Worm (Caenorhabditis elegans) whole organism, early embryonic: Measurements from ENCODE around the gene C44H9.5.

Experiments
- ama-1 ChIP-seq: fragments of 150-350 bp; optimal IDR thresholded peaks from 2 replicates; lab custom pipeline; 2014
- ceh-36 ChIP-seq: sonication (generic microtip); optimal IDR thresholded peaks from 2 replicates; lab custom pipeline; 2016; ENCODE audit warnings: missing genetic modification characterization, inconsistent platforms, missing compliant biosample characterization
- ets-7 ChIP-seq: sonication (generic microtip); optimal IDR thresholded peaks from 2 replicates; lab custom pipeline; 2016; ENCODE audit warnings: missing genotype, missing genetic modification characterization, missing compliant biosample characterization
- flt-1 ChIP-seq: fragments of 200-800 bp; sonication (Bioruptor generic); IDR thresholded peaks from 2 replicates; pipeline ENCODE4 v1.3.6; 2022; ENCODE audit warnings: missing genetic modification characterization, missing compliant biosample characterization
- hmg-4 ChIP-seq: fragments of 200-800 bp; sonication (Bioruptor generic); optimal IDR thresholded peaks from 2 replicates; lab custom pipeline; 2018; ENCODE audit warnings: mild to moderate bottlenecking, missing genetic modification characterization, missing compliant biosample characterization

ce11 chrV:12881396-12881795 lies 31.7 kb upstream of the C44H9.5 start:
- no peak for TF ChIP-seq hmg-4 (GFP tag; lab: Kevin White, UChicago)
- TF ChIP-seq ceh-36 (tag; lab: Kevin White, UChicago): no peak
- no peak for TF ChIP-seq ets-7 (tag; lab: Kevin White, UChicago)
- no peak for TF ChIP-seq flt-1 (GFP tag; lab: Robert Waterston, UW)
- TF ChIP-seq ama-1 (lab: Kevin White, UChicago): no peak
